Fruit fly (Drosophila melanogaster) whole organism, embryonic: ENCODE measurements around the gene CG13064.

ENCODE experiments used
- CG4820 ChIP-seq: fragments of 200-800 bp; sonication (Bioruptor generic); optimal IDR thresholded peaks from 3 replicates; lab custom pipeline; 2016; ENCODE audit warnings: missing biosample characterization, missing genetic modification characterization
- Hr3 ChIP-seq: fragments of 200-800 bp; sonication (Bioruptor generic); optimal IDR thresholded peaks from 3 replicates; lab custom pipeline; 2016; ENCODE audit warnings: missing biosample characterization, missing genetic modification characterization
- NfI ChIP-seq: fragments of 200-800 bp; sonication (Bioruptor generic); optimal IDR thresholded peaks from 3 replicates; lab custom pipeline; 2018; ENCODE audit warnings: missing biosample characterization, mild to moderate bottlenecking, missing genetic modification characterization, moderate library complexity
- Rfx ChIP-seq: fragments of 200-800 bp; sonication (Bioruptor generic); IDR thresholded peaks from 2 replicates; pipeline ENCODE4 v1.3.6; 2022; ENCODE audit warnings: missing biosample characterization, missing genetic modification characterization
- bbx ChIP-seq: fragments of 200-800 bp; sonication (Bioruptor generic); IDR thresholded peaks from 2 replicates; pipeline ENCODE4 v1.3.6; 2022; ENCODE audit warnings: missing biosample characterization, missing genetic modification characterization; ENCODE audit not compliant: partially characterized antibody

dm6 chr3L:16231857-16232256 lies 48.3 kb upstream of the CG13064 start, which contains the start of the genes PDCD-5 and MED10:
- TF ChIP-seq Hr3 (GFP tag; lab: Kevin White, UChicago) (no peak), Rfx (no peak), CG4820 (GFP tag; lab: Kevin White, UChicago) (no peak), NfI (peak; percentile 35), bbx (0 out of 2 replicates have a peak, but pooled peaks have one; percentile 28)
